Fruit fly (Drosophila melanogaster) whole organism, embryonic: ENCODE results near the gene CG1738.

ENCODE experiments used
- Bdp1 ChIP-seq: fragments of 200-800 bp; sonication (Bioruptor generic); optimal IDR thresholded peaks from 3 replicates; lab custom pipeline; 2016; ENCODE audit warnings: missing biosample characterization, missing genetic modification characterization
- CG10267 ChIP-seq: fragments of 200-800 bp; sonication (Bioruptor generic); optimal IDR thresholded peaks from 2 replicates; lab custom pipeline; 2018; ENCODE audit warnings: missing biosample characterization, mild to moderate bottlenecking, missing genetic modification characterization, moderate library complexity
- CG11723 ChIP-seq: fragments of 200-800 bp; sonication (Bioruptor generic); optimal IDR thresholded peaks from 2 replicates; lab custom pipeline; 2017; ENCODE audit warnings: missing biosample characterization, mild to moderate bottlenecking, missing genetic modification characterization
- CG12104 ChIP-seq: fragments of 200-800 bp; sonication (Bioruptor generic); optimal IDR thresholded peaks from 3 replicates; lab custom pipeline; 2016; ENCODE audit warnings: missing biosample characterization, missing genetic modification characterization
- CG13775 ChIP-seq: fragments of 200-800 bp; sonication (Bioruptor generic); optimal IDR thresholded peaks from 3 replicates; lab custom pipeline; 2017; ENCODE audit warnings: missing biosample characterization, mild to moderate bottlenecking, missing genetic modification characterization
- CG14667 ChIP-seq: fragments of 200-800 bp; sonication (Bioruptor generic); IDR thresholded peaks from 2 replicates; pipeline ENCODE4 v1.3.6; 2022; ENCODE audit warnings: missing biosample characterization, missing genetic modification characterization
- CG1647 ChIP-seq: fragments of 200-800 bp; sonication (Bioruptor generic); optimal IDR thresholded peaks from 3 replicates; lab custom pipeline; 2016; ENCODE audit warnings: missing biosample characterization, missing genetic modification characterization
- CG16779 ChIP-seq: fragments of 200-800 bp; sonication (Bioruptor generic); IDR thresholded peaks from 2 replicates; pipeline ENCODE4 v1.3.6; 2022; ENCODE audit warnings: missing biosample characterization, missing genetic modification characterization
- CG17186 ChIP-seq: fragments of 200-800 bp; sonication (Bioruptor generic); optimal IDR thresholded peaks from 3 replicates; lab custom pipeline; 2017; ENCODE audit warnings: missing biosample characterization, missing genetic modification reagents, missing genetic modification characterization
- CG18619 ChIP-seq: fragments of 200-800 bp; sonication (Bioruptor generic); optimal IDR thresholded peaks from 3 replicates; lab custom pipeline; 2017; ENCODE audit warnings: missing biosample characterization, mild to moderate bottlenecking, missing genetic modification characterization
- CG31224 ChIP-seq: fragments of 200-800 bp; sonication (Bioruptor generic); IDR thresholded peaks from 2 replicates; pipeline ENCODE4 v1.3.6; 2022; ENCODE audit warnings: missing biosample characterization, missing genetic modification characterization
- CG34376 ChIP-seq: fragments of 200-800 bp; sonication (Bioruptor generic); optimal IDR thresholded peaks from 2 replicates; lab custom pipeline; 2018; ENCODE audit warnings: missing biosample characterization, mild to moderate bottlenecking, missing genetic modification characterization
- CG3726 ChIP-seq: fragments of 200-800 bp; sonication (Bioruptor generic); IDR thresholded peaks from 3 replicates; pipeline ENCODE4, ENCODE4 v1.3.6; 2022; ENCODE audit warnings: missing biosample characterization, missing genetic modification characterization
- CG3838 ChIP-seq: fragments of 200-800 bp; sonication (Bioruptor generic); optimal IDR thresholded peaks from 3 replicates; lab custom pipeline; 2016; ENCODE audit warnings: missing biosample characterization, missing genetic modification characterization
- CG4282 ChIP-seq: fragments of 200-800 bp; sonication (Bioruptor generic); optimal IDR thresholded peaks from 2 replicates; lab custom pipeline; 2016; ENCODE audit warnings: missing biosample characterization, missing genetic modification characterization
- CG5953 ChIP-seq: fragments of 200-800 bp; sonication (Bioruptor generic); IDR thresholded peaks from 2 replicates; pipeline ENCODE4 v1.3.6; 2022; ENCODE audit warnings: missing biosample characterization, missing genetic modification characterization
- CG7357 ChIP-seq: fragments of 200-800 bp; sonication (Bioruptor generic); IDR thresholded peaks from 3 replicates; pipeline ENCODE4 v1.3.6; 2022; ENCODE audit warnings: missing biosample characterization, missing genetic modification characterization
- CG8089 ChIP-seq: fragments of 200-800 bp; sonication (Bioruptor generic); optimal IDR thresholded peaks from 3 replicates; lab custom pipeline; 2016; ENCODE audit warnings: missing biosample characterization, missing genetic modification characterization
- CG8765 ChIP-seq: fragments of 200-800 bp; sonication (Bioruptor generic); IDR thresholded peaks from 2 replicates; pipeline ENCODE4 v1.3.6; 2022; ENCODE audit warnings: missing biosample characterization, missing genetic modification characterization
- CG9437 ChIP-seq: fragments of 200-800 bp; sonication (Bioruptor generic); optimal IDR thresholded peaks from 2 replicates; lab custom pipeline; 2018; ENCODE audit warnings: missing biosample characterization, mild to moderate bottlenecking, missing genetic modification characterization
- CG9609 ChIP-seq: fragments of 200-800 bp; sonication (Bioruptor generic); optimal IDR thresholded peaks from 3 replicates; lab custom pipeline; 2016; ENCODE audit warnings: missing biosample characterization, missing genetic modification characterization
- CG9727 ChIP-seq: fragments of 200-800 bp; sonication (Bioruptor generic); optimal IDR thresholded peaks from 3 replicates; lab custom pipeline; 2017; ENCODE audit warnings: missing biosample characterization, mild to moderate bottlenecking, missing genetic modification characterization
- Dfd ChIP-seq, 2 experiments: fragments of >200 bp; optimal IDR thresholded peaks; 2 replicates each; lab custom pipeline; 2017; ENCODE audit warnings: missing biosample characterization in 2 of 2, missing genetic modification characterization in 2 of 2
- Dp ChIP-seq: fragments of 200-800 bp; sonication (Bioruptor generic); optimal IDR thresholded peaks from 2 replicates; lab custom pipeline; 2018; ENCODE audit warnings: missing biosample characterization, mild to moderate bottlenecking, missing genetic modification characterization, moderate library complexity
- HLHmδ ChIP-seq: fragments of 200-800 bp; sonication (Bioruptor generic); optimal IDR thresholded peaks from 2 replicates; lab custom pipeline; 2018; ENCODE audit warnings: missing biosample characterization, mild to moderate bottlenecking, missing genetic modification characterization, moderate library complexity
- Hmr ChIP-seq: fragments of 200-800 bp; sonication (Bioruptor generic); optimal IDR thresholded peaks from 3 replicates; lab custom pipeline; 2017; ENCODE audit warnings: mild to moderate bottlenecking, missing biosample characterization, missing genetic modification reagents, missing genetic modification characterization
- Lim3 ChIP-seq: fragments of 200-800 bp; sonication (Bioruptor generic); IDR thresholded peaks from 2 replicates; pipeline ENCODE4 v1.3.6; 2022; ENCODE audit warnings: missing biosample characterization, missing genetic modification characterization
- Lpt ChIP-seq: fragments of >200 bp; optimal IDR thresholded peaks from 2 replicates; lab custom pipeline; 2018; ENCODE audit warnings: missing biosample characterization, missing genetic modification characterization
- Max ChIP-seq: fragments of 200-800 bp; sonication (Bioruptor generic); optimal IDR thresholded peaks from 2 replicates; lab custom pipeline; 2016; ENCODE audit warnings: missing biosample characterization, mild to moderate bottlenecking, missing genetic modification characterization
- Neu2 ChIP-seq: fragments of 200-800 bp; sonication (Bioruptor generic); optimal IDR thresholded peaks from 3 replicates; lab custom pipeline; 2016; ENCODE audit warnings: missing biosample characterization, missing genetic modification characterization, borderline replicate concordance
- Oli ChIP-seq: fragments of 200-800 bp; sonication (Bioruptor generic); optimal IDR thresholded peaks from 2 replicates; lab custom pipeline; 2018; ENCODE audit warnings: missing biosample characterization, mild to moderate bottlenecking, missing genetic modification characterization, moderate library complexity
- Scr ChIP-seq: fragments of 200-800 bp; sonication (Bioruptor generic); IDR thresholded peaks from 2 replicates; pipeline ENCODE4 v1.3.6; 2022; ENCODE audit warnings: missing biosample characterization, missing genetic modification characterization; ENCODE audit not compliant: partially characterized antibody
- Six4 ChIP-seq: fragments of 200-800 bp; sonication (Bioruptor generic); optimal IDR thresholded peaks from 2 replicates; lab custom pipeline; 2016; ENCODE audit warnings: missing biosample characterization, missing genetic modification characterization
- TFAM ChIP-seq: fragments of 200-800 bp; sonication (Bioruptor generic); optimal IDR thresholded peaks from 2 replicates; lab custom pipeline; 2017; ENCODE audit warnings: missing biosample characterization, missing genetic modification characterization, inconsistent platforms
- Vsx1 ChIP-seq: fragments of 200-800 bp; sonication (Bioruptor generic); optimal IDR thresholded peaks from 2 replicates; lab custom pipeline; 2017; ENCODE audit warnings: missing biosample characterization, mild to moderate bottlenecking, missing genetic modification characterization, missing genetic modification reagents
- YL-1 ChIP-seq: fragments of 200-800 bp; sonication (Bioruptor generic); optimal IDR thresholded peaks from 3 replicates; lab custom pipeline; 2017; ENCODE audit warnings: missing biosample characterization, mild to moderate bottlenecking, missing genetic modification characterization
- cas ChIP-seq: fragments of 200-800 bp; sonication (Bioruptor generic); IDR thresholded peaks from 2 replicates; pipeline ENCODE4 v1.3.6; 2022; ENCODE audit warnings: missing biosample characterization, missing genetic modification characterization
- corto ChIP-seq: fragments of 200-800 bp; sonication (Bioruptor generic); optimal IDR thresholded peaks from 2 replicates; lab custom pipeline; 2016; ENCODE audit warnings: missing biosample characterization, mild to moderate bottlenecking, missing genetic modification characterization, moderate library complexity
- dati ChIP-seq: fragments of 200-800 bp; sonication (Bioruptor generic); IDR thresholded peaks from 2 replicates; pipeline ENCODE4 v1.3.6; 2022; ENCODE audit warnings: missing biosample characterization, missing genetic modification characterization
- gem ChIP-seq: fragments of 200-800 bp; sonication (Bioruptor generic); optimal IDR thresholded peaks from 2 replicates; lab custom pipeline; 2019; ENCODE audit warnings: missing biosample characterization, mild to moderate bottlenecking, missing genetic modification characterization, moderate library complexity
- kni ChIP-seq: fragments of 200-800 bp; sonication (Bioruptor generic); optimal IDR thresholded peaks from 3 replicates; lab custom pipeline; 2017; ENCODE audit warnings: mild to moderate bottlenecking, missing biosample characterization, missing genetic modification reagents, missing genetic modification characterization
- nau ChIP-seq: fragments of 200-800 bp; sonication (Bioruptor generic); optimal IDR thresholded peaks from 3 replicates; lab custom pipeline; 2017; ENCODE audit warnings: missing biosample characterization, mild to moderate bottlenecking, missing genetic modification characterization, missing genetic modification reagents
- p53 ChIP-seq: fragments of 200-800 bp; sonication (Bioruptor generic); optimal IDR thresholded peaks from 2 replicates; lab custom pipeline; 2016; ENCODE audit warnings: missing biosample characterization, missing genetic modification characterization
- pita ChIP-seq: fragments of 200-800 bp; sonication (Bioruptor generic); optimal IDR thresholded peaks from 2 replicates; lab custom pipeline; 2017; ENCODE audit warnings: missing biosample characterization, mild to moderate bottlenecking, missing genetic modification characterization
- shn ChIP-seq: fragments of 200-800 bp; sonication (Bioruptor generic); optimal IDR thresholded peaks from 3 replicates; lab custom pipeline; 2016; ENCODE audit warnings: missing biosample characterization, missing genetic modification characterization
- sisA ChIP-seq: fragments of 200-800 bp; sonication (Bioruptor generic); IDR thresholded peaks from 2 replicates; pipeline ENCODE4 v1.3.6; 2022; ENCODE audit warnings: missing biosample characterization, missing genetic modification characterization
- vfl ChIP-seq: fragments of 200-800 bp; sonication (Bioruptor generic); optimal IDR thresholded peaks from 2 replicates; lab custom pipeline; 2016; ENCODE audit warnings: missing biosample characterization, missing genetic modification characterization
- zen2 ChIP-seq: fragments of 200-800 bp; sonication (Bioruptor generic); IDR thresholded peaks from 3 replicates; pipeline ENCODE4 v1.3.6; 2022; ENCODE audit warnings: missing biosample characterization, missing genetic modification characterization; ENCODE audit not compliant: partially characterized antibody

CG1738 gene

dm6 chrX:11355708-11356174, 6.9 kb downstream of the CG1738 start, which contains the start of gene dsh (continued):
- TF ChIP-seq CG11723 (GFP tag; lab: Kevin White, UChicago) = no peak
- no peak for TF ChIP-seq CG34376 (GFP tag; lab: Kevin White, UChicago)
- no peak for TF ChIP-seq CG14667 (GFP tag; lab: Robert Waterston, UW)
- TF ChIP-seq CG17186 (GFP tag; lab: Kevin White, UChicago) = no peak
- no peak for TF ChIP-seq vfl
- no peak for TF ChIP-seq TFAM (GFP tag; lab: Kevin White, UChicago)
- TF ChIP-seq Dfd (GFP tag; optimal IDR thresholded peaks at IDR 0.05; lab: Kevin White, UChicago) = no peak
- no peak for TF ChIP-seq CG4282 (GFP tag; lab: Kevin White, UChicago)
- TF ChIP-seq zen2 = no peak
- TF ChIP-seq CG16779 (GFP tag; lab: Robert Waterston, UW) = no peak
- peak; percentile 60 for TF ChIP-seq Dp
- TF ChIP-seq CG8765 (GFP tag; lab: Robert Waterston, UW) = no peak
- TF ChIP-seq CG1647 (GFP tag; lab: Kevin White, UChicago) = no peak
- no peak for TF ChIP-seq CG13775 (GFP tag; lab: Kevin White, UChicago)
- TF ChIP-seq CG18619 (GFP tag; lab: Kevin White, UChicago) = no peak
- TF ChIP-seq Lim3 (GFP tag; lab: Robert Waterston, UW) = no peak
- no peak for TF ChIP-seq kni
- no peak for TF ChIP-seq p53
- TF ChIP-seq CG5953 (GFP tag; lab: Robert Waterston, UW) = no peak
- TF ChIP-seq CG10267 = peak; percentile 53
- no peak for TF ChIP-seq corto
- TF ChIP-seq shn = no peak
- TF ChIP-seq Max (GFP tag; lab: Kevin White, UChicago) = no peak
- no peak for TF ChIP-seq CG3726 (GFP tag; lab: Robert Waterston, UW)
- TF ChIP-seq CG8089 (GFP tag; lab: Kevin White, UChicago) = no peak
- no peak for TF ChIP-seq CG9437 (GFP tag; lab: Kevin White, UChicago)
- TF ChIP-seq gem (tag; lab: Kevin White, UChicago) = no peak
- no peak for TF ChIP-seq HLHmδ (GFP tag; lab: Kevin White, UChicago)
- no peak for TF ChIP-seq CG3838 (GFP tag; lab: Kevin White, UChicago)
- no peak for TF ChIP-seq CG9609
- TF ChIP-seq pita (GFP tag; lab: Kevin White, UChicago) = no peak
- no peak for TF ChIP-seq CG31224 (GFP tag; lab: Robert Waterston, UW)
- no peak for TF ChIP-seq Vsx1
- TF ChIP-seq Bdp1 = no peak
- peak; percentile 24 for TF ChIP-seq CG9727 (GFP tag; lab: Kevin White, UChicago)
- TF ChIP-seq Hmr (GFP tag; lab: Kevin White, UChicago) = no peak
- TF ChIP-seq nau (GFP tag; lab: Kevin White, UChicago) = no peak
- TF ChIP-seq Six4 (GFP tag; lab: Kevin White, UChicago) = no peak
- TF ChIP-seq CG12104 = no peak
- peak; percentile 32 for TF ChIP-seq YL-1 (GFP tag; lab: Kevin White, UChicago)
- no peak for TF ChIP-seq sisA (GFP tag; lab: Robert Waterston, UW)
- no peak for TF ChIP-seq Lpt (GFP tag; lab: Kevin White, UChicago)
- TF ChIP-seq CG7357 (GFP tag; lab: Robert Waterston, UW) = no peak
- no peak for TF ChIP-seq Neu2
- no peak for TF ChIP-seq cas (GFP tag; lab: Robert Waterston, UW)
- no peak for TF ChIP-seq Oli (tag; lab: Kevin White, UChicago)
- TF ChIP-seq Scr (GFP tag; lab: Robert Waterston, UW) = peak; percentile 59
- no peak for TF ChIP-seq dati
